Worm (Caenorhabditis elegans): ENCODE data around the gene cdo-1.

The cdo-1 gene

ce11 chrX:871020-871419, 7.6 kb upstream of the cdo-1 start, which contains the start of gene lgl-1:
Gene lgl-1 (minus strand): TSS chrX:871089.
- TF ChIP-seq nhr-25 (tag; optimal IDR thresholded peaks at IDR 0.05), result peak; percentile 53
- TF ChIP-seq nfya-1 (tag; optimal IDR thresholded peaks at IDR 0.05; ENCODE audit: insufficient read depth), result peak; percentile 3
- TF ChIP-seq daf-12 (tag; optimal IDR thresholded peaks at IDR 0.05), result no peak
- TF ChIP-seq hmg-11 (tag; optimal IDR thresholded peaks at IDR 0.05), result peak; percentile 59
- peak; percentile 31 for TF ChIP-seq elt-2 (tag; optimal IDR thresholded peaks at IDR 0.05)
- peak; percentile 67 for TF ChIP-seq lin-39 (tag; optimal IDR thresholded peaks at IDR 0.05)
- TF ChIP-seq pqm-1 (tag; optimal IDR thresholded peaks at IDR 0.05), result peak; percentile 18
- TF ChIP-seq unc-62 (GFP tag; optimal IDR thresholded peaks at IDR 0.05), result no peak
- TF ChIP-seq nhr-23 (tag; optimal IDR thresholded peaks at IDR 0.05), result peak; percentile 30
- TF ChIP-seq nhr-67 (tag; optimal IDR thresholded peaks at IDR 0.05), result no peak
- TF ChIP-seq jun-1 (tag; optimal IDR thresholded peaks at IDR 0.05), result peak; percentile 54

ce11 chrX:865214-865613, 1.8 kb upstream of the cdo-1 start:
- TF ChIP-seq pqm-1 (tag; optimal IDR thresholded peaks at IDR 0.05) (no peak), mdl-1 (tag; optimal IDR thresholded peaks at IDR 0.05) (no peak), pha-4 (tag; optimal IDR thresholded peaks at IDR 0.05) (no peak), nhr-12 (tag; optimal IDR thresholded peaks at IDR 0.05) (no peak), ceh-82 (tag; optimal IDR thresholded peaks at IDR 0.05) (no peak), tbx-2 (tag; optimal IDR thresholded peaks at IDR 0.05) (no peak), unc-39 (tag; optimal IDR thresholded peaks at IDR 0.05) (no peak), elt-2 (tag; optimal IDR thresholded peaks at IDR 0.05) (no peak), fkh-2 (tag; optimal IDR thresholded peaks at IDR 0.05) (no peak), jun-1 (tag; optimal IDR thresholded peaks at IDR 0.05) (no peak)

DNA sequence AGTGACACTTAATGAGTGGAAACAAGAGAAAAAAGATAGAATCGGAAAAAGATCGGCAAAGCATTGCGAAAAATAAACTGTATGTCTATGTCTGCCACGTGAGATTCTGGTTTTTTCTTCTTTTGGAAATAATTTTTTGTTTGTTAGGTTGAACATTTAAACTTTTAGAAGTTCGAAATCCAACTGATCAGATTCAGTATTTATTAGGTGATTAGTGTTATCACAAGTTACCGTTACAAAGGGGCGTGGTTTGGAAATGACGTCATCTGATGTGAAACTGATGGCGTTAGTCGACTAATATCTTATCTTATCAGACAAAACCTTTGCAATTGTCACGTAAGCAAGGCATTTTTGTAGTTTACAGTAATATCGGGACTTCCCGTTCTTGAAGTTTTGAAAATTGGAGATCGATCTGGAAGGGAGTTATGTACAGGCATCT, 934 bp upstream of the cdo-1 start:
- peak; percentile 90 for TF ChIP-seq nhr-25 (tag; optimal IDR thresholded peaks at IDR 0.05)
- TF ChIP-seq nhr-237 (tag; optimal IDR thresholded peaks at IDR 0.05), result no peak
- peak; percentile 92 for TF ChIP-seq nhr-23 (tag; optimal IDR thresholded peaks at IDR 0.05)
- TF ChIP-seq ceh-28 (tag; optimal IDR thresholded peaks at IDR 0.05), result peak; percentile 10
- TF ChIP-seq egl-27 (tag; optimal IDR thresholded peaks at IDR 0.05), result no peak
- TF ChIP-seq daf-12 (tag; optimal IDR thresholded peaks at IDR 0.05), result no peak
- TF ChIP-seq nhr-76 (tag; optimal IDR thresholded peaks at IDR 0.05), result no peak
- no peak for TF ChIP-seq eor-1 (tag; optimal IDR thresholded peaks at IDR 0.05)
- peak; percentile 91 for TF ChIP-seq nhr-43 (tag; optimal IDR thresholded peaks at IDR 0.05; ENCODE audit: poor library complexity, severe bottlenecking)
- peak; percentile 71 for TF ChIP-seq jun-1 (tag; optimal IDR thresholded peaks at IDR 0.05)
- TF ChIP-seq mml-1 (tag; optimal IDR thresholded peaks at IDR 0.05), result no peak
- peak; percentile 29 for TF ChIP-seq nfya-1 (tag; optimal IDR thresholded peaks at IDR 0.05; ENCODE audit: insufficient read depth)
- no peak for TF ChIP-seq nhr-12 (tag; optimal IDR thresholded peaks at IDR 0.05)
- TF ChIP-seq unc-62 (GFP tag; optimal IDR thresholded peaks at IDR 0.05), result no peak
- TF ChIP-seq egl-5 (tag; optimal IDR thresholded peaks at IDR 0.05), result no peak
- no peak for TF ChIP-seq ceh-82 (tag; optimal IDR thresholded peaks at IDR 0.05)
- TF ChIP-seq nhr-11 (tag; optimal IDR thresholded peaks at IDR 0.05), result no peak
- TF ChIP-seq ceh-16 (tag; optimal IDR thresholded peaks at IDR 0.05), result no peak
- no peak for TF ChIP-seq R02D3.7 (tag; optimal IDR thresholded peaks at IDR 0.05)
- TF ChIP-seq nhr-28 (tag; optimal IDR thresholded peaks at IDR 0.05), result no peak
- TF ChIP-seq hmg-11 (tag; optimal IDR thresholded peaks at IDR 0.05), result no peak
- TF ChIP-seq unc-39 (tag; optimal IDR thresholded peaks at IDR 0.05), result no peak
- TF ChIP-seq ztf-4 (tag; optimal IDR thresholded peaks at IDR 0.05), result peak; percentile 59
- TF ChIP-seq aly-2 (tag; optimal IDR thresholded peaks at IDR 0.05), result no peak
- peak; percentile 45 for TF ChIP-seq tbx-2 (tag; optimal IDR thresholded peaks at IDR 0.05)
- peak; percentile 24 for TF ChIP-seq ama-1 (optimal IDR thresholded peaks at IDR 0.05)
- no peak for TF ChIP-seq elt-1 (tag; optimal IDR thresholded peaks at IDR 0.05)
- TF ChIP-seq ZK546.5 (tag; optimal IDR thresholded peaks at IDR 0.05), result no peak
- TF ChIP-seq fos-1 (tag; optimal IDR thresholded peaks at IDR 0.05), result no peak
- TF ChIP-seq elt-3 (tag; optimal IDR thresholded peaks at IDR 0.05), result peak; percentile 48 to 94 (median 70)
- TF ChIP-seq snpc-4 (tag; optimal IDR thresholded peaks at IDR 0.05), result no peak
- TF ChIP-seq skn-1 (tag; optimal IDR thresholded peaks at IDR 0.05), result no peak
- TF ChIP-seq elt-2 (tag; optimal IDR thresholded peaks at IDR 0.05), result no peak
- no peak for TF ChIP-seq lin-15B (tag; optimal IDR thresholded peaks at IDR 0.05)
- no peak for TF ChIP-seq nhr-67 (tag; optimal IDR thresholded peaks at IDR 0.05)
- TF ChIP-seq sea-2 (GFP tag; optimal IDR thresholded peaks at IDR 0.05), result no peak
- TF ChIP-seq ztf-11 (tag; optimal IDR thresholded peaks at IDR 0.05), result no peak
- TF ChIP-seq lsy-12 (tag; optimal IDR thresholded peaks at IDR 0.05), result peak; percentile 39
- peak; percentile 69 for TF ChIP-seq mdl-1 (tag; optimal IDR thresholded peaks at IDR 0.05)
- TF ChIP-seq fkh-10 (GFP tag; optimal IDR thresholded peaks at IDR 0.05), result no peak
- TF ChIP-seq lin-39 (tag; optimal IDR thresholded peaks at IDR 0.05), result no peak
- TF ChIP-seq nhr-77 (tag; optimal IDR thresholded peaks at IDR 0.05), result no peak
- TF ChIP-seq pqm-1 (tag; optimal IDR thresholded peaks at IDR 0.05), result no peak
- no peak for TF ChIP-seq zag-1 (tag; optimal IDR thresholded peaks at IDR 0.05)
- no peak for TF ChIP-seq fkh-2 (tag; optimal IDR thresholded peaks at IDR 0.05)
- TF ChIP-seq pha-4 (tag; optimal IDR thresholded peaks at IDR 0.05), result no peak
- TF ChIP-seq ceh-9 (tag; optimal IDR thresholded peaks at IDR 0.05), result no peak
